Fruit fly (Drosophila melanogaster): Measurements from ENCODE around the gene FoxP.

FoxP gene

DNA sequence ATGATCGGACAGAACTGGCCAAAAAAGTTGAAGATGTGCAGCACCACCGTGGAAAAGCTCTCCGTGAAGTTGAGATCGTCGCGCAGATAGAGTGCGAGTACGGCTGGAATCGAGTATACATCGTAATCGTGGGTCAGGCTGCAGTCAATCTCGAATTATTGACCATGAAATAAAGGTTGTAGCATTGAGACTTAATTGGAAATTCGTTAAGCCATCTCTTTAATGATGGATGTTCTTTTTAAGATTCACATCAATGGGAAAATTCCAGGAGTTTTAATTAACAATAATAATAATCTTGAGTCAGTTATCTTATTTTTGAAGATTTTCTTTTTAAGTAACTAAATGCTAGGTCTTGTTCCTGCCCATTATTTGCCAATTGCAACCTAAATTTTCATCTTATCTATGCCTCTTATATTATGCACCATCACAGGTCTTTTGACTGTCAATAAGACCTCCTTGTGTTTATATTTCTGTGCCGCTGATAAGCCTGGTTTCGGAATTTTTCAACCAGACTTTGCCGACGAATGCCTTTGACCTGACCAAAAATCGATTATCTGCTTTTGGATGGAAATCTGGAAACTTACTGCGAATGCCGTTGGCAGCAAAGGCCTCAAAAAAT lies 47.5 kb downstream of the FoxP start:
- no peak for TF ChIP-seq CG11617 (GFP tag; optimal IDR thresholded peaks at IDR 0.05)
- TF ChIP-seq tj (GFP tag; optimal IDR thresholded peaks at IDR 0.05) = no peak
- no peak for TF ChIP-seq pad (GFP tag; optimal IDR thresholded peaks at IDR 0.05)
- TF ChIP-seq cnc (optimal IDR thresholded peaks at IDR 0.05) = no peak
- TF ChIP-seq CG7045 (GFP tag; optimal IDR thresholded peaks at IDR 0.05) = no peak

DNA sequence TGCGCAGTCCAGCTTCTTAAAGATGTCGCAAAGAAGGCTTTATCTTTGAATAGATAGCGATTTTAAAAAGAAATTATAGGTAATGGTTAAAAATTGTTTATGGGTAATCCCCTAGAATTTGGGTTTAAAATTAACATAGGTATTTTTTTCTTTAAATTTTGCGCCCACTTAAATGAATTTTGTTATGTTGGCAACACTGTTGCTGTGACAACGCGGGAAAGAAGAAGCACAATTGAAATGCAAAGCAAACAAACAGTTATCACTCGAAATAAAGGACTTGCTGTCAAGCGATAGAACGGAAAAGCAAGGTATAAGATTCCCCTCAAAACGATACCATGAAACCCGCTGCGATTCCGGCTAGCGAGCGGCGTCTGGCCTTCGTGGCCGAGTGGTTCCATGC lies 50.9 kb downstream of the FoxP start, which contains the start of gene nmdyn-D7:
Gene nmdyn-D7, plus strand, starts transcription at position 194 of the 400 bp plus-strand sequence.
- TF ChIP-seq CG7045 (GFP tag; optimal IDR thresholded peaks at IDR 0.05) (no peak), CG14711 (tag; optimal IDR thresholded peaks at IDR 0.05) (peak; percentile 89)

DNA sequence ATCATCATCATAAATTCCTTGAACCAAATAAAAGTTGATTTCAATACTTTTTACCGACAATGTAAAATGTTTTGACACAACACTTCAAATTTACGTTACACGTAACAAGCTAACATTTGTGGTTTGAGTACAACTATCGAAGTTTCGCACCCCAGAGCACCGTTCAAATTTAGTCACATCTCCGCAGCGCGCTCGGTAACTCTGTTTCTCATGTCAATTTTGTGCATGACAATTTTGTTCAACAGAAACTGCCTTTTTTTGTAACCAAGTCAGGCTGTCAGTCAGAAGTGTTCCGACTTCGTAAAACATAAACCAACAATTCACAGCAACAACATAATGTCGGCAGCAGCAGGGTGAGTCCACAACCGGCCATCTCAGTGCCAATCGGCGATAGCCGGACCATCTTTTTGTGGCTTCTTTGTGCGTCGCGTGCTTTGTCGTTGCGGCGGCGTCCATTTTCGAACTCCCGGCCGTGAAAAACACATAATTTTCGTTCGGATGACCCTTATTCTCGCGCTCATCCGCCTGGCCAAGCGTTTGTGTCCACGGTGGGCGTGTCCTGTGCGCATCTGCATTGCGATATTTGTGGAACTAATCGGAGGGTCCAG lies 52.8 kb downstream of the FoxP start, which contains the start of gene p23:
Gene p23, plus strand, starts transcription at position 194 of the 608 bp plus-strand sequence.
- TF ChIP-seq CG7045 (GFP tag; optimal IDR thresholded peaks at IDR 0.05) = no peak
- TF ChIP-seq Crg-1 (GFP tag; optimal IDR thresholded peaks at IDR 0.05) = no peak
- no peak for TF ChIP-seq Hr96 (GFP tag; optimal IDR thresholded peaks at IDR 0.05)
- peak; percentile 18 for TF ChIP-seq ovo (GFP tag; optimal IDR thresholded peaks at IDR 0.05)
- TF ChIP-seq CG33017 (tag; optimal IDR thresholded peaks at IDR 0.05) = no peak
- TF ChIP-seq tj (GFP tag; optimal IDR thresholded peaks at IDR 0.05) = no peak
- no peak for TF ChIP-seq cic (GFP tag; optimal IDR thresholded peaks at IDR 0.05)
- TF ChIP-seq CG1620 (GFP tag; optimal IDR thresholded peaks at IDR 0.05) = peak; percentile 49
- no peak for TF ChIP-seq cnc (optimal IDR thresholded peaks at IDR 0.05)
- TF ChIP-seq Mnt (GFP tag; optimal IDR thresholded peaks at IDR 0.05) = peak; percentile 39
- peak; percentile 4 for TF ChIP-seq pad (GFP tag; optimal IDR thresholded peaks at IDR 0.05)
- no peak for TF ChIP-seq toe (GFP tag; optimal IDR thresholded peaks at IDR 0.05)
- TF ChIP-seq CG7101 (tag; optimal IDR thresholded peaks at IDR 0.05) = peak; percentile 12
- TF ChIP-seq Clk (GFP tag; optimal IDR thresholded peaks at IDR 0.05) = no peak
- peak; percentile 88 for TF ChIP-seq CG14711 (tag; optimal IDR thresholded peaks at IDR 0.05)
- TF ChIP-seq CG11617 (GFP tag; optimal IDR thresholded peaks at IDR 0.05) = no peak
- TF ChIP-seq CG5204 (GFP tag; optimal IDR thresholded peaks at IDR 0.05) = no peak
- peak; percentile 61 for TF ChIP-seq bab1 (GFP tag; optimal IDR thresholded peaks at IDR 0.05)
- TF ChIP-seq CG12768 (GFP tag; optimal IDR thresholded peaks at IDR 0.05) = no peak
- TF ChIP-seq kay (GFP tag; ENCODE audit: borderline replicate concordance) = no peak
